Fruit fly (Drosophila melanogaster) whole organism, prepupa: ENCODE data around the gene CG3566.

ENCODE experiments used
- CG10631 ChIP-seq: fragments of 200-800 bp; sonication (Bioruptor generic); optimal IDR thresholded peaks from 2 replicates; lab custom pipeline; 2016; ENCODE audit warnings: missing biosample characterization, missing genetic modification characterization
- CG10669 ChIP-seq: fragments of 200-800 bp; sonication (Bioruptor generic); optimal IDR thresholded peaks from 3 replicates; lab custom pipeline; 2018; ENCODE audit warnings: missing biosample characterization, mild to moderate bottlenecking, missing genetic modification characterization, moderate library complexity
- CG11902 ChIP-seq: fragments of 200-800 bp; sonication (Bioruptor generic); optimal IDR thresholded peaks from 3 replicates; lab custom pipeline; 2016; ENCODE audit warnings: missing biosample characterization, missing genetic modification characterization
- CG15336 ChIP-seq: fragments of 200-800 bp; sonication (Bioruptor generic); IDR thresholded peaks from 2 replicates; pipeline ENCODE4 v1.3.6; 2022; ENCODE audit warnings: missing biosample characterization, missing genetic modification characterization
- CG1621 ChIP-seq: fragments of 200-800 bp; sonication (Bioruptor generic); optimal IDR thresholded peaks from 3 replicates; lab custom pipeline; 2018; ENCODE audit warnings: missing biosample characterization, mild to moderate bottlenecking, missing genetic modification characterization
- CG16779 ChIP-seq: fragments of 200-800 bp; sonication (Bioruptor generic); optimal IDR thresholded peaks from 3 replicates; lab custom pipeline; 2017; ENCODE audit warnings: missing biosample characterization, mild to moderate bottlenecking, missing genetic modification characterization
- CG31627 ChIP-seq: fragments of 200-800 bp; sonication (Bioruptor generic); optimal IDR thresholded peaks from 3 replicates; lab custom pipeline; 2016; ENCODE audit warnings: missing biosample characterization, missing genetic modification characterization
- CG32006 ChIP-seq: fragments of 200-800 bp; sonication (Bioruptor generic); optimal IDR thresholded peaks from 3 replicates; lab custom pipeline; 2017; ENCODE audit warnings: missing biosample characterization, mild to moderate bottlenecking, missing genetic modification characterization
- CG34406 ChIP-seq: fragments of 200-800 bp; sonication (Bioruptor generic); optimal IDR thresholded peaks from 3 replicates; lab custom pipeline; 2016; ENCODE audit warnings: missing biosample characterization, missing genetic modification characterization
- CG4318 ChIP-seq: fragments of 200-800 bp; sonication (Bioruptor generic); optimal IDR thresholded peaks from 3 replicates; lab custom pipeline; 2017; ENCODE audit warnings: missing biosample characterization, mild to moderate bottlenecking, missing genetic modification characterization
- CG6163 ChIP-seq: fragments of 200-800 bp; sonication (Bioruptor generic); IDR thresholded peaks from 3 replicates; pipeline ENCODE4 v1.3.6; 2022; ENCODE audit warnings: missing biosample characterization, missing genetic modification characterization
- CG6276 ChIP-seq: fragments of 200-800 bp; sonication (Bioruptor generic); optimal IDR thresholded peaks from 2 replicates; lab custom pipeline; 2017; ENCODE audit warnings: missing biosample characterization, mild to moderate bottlenecking, missing genetic modification characterization
- CG6792 ChIP-seq: fragments of 200-800 bp; sonication (Bioruptor generic); optimal IDR thresholded peaks from 3 replicates; lab custom pipeline; 2016; ENCODE audit warnings: missing biosample characterization, missing genetic modification characterization
- CG6808 ChIP-seq: fragments of 200-800 bp; sonication (Bioruptor generic); optimal IDR thresholded peaks from 3 replicates; lab custom pipeline; 2017; ENCODE audit warnings: missing biosample characterization, missing genetic modification characterization, mild to moderate bottlenecking, moderate library complexity, missing genetic modification reagents
- CG7368 ChIP-seq: fragments of 200-800 bp; sonication (Bioruptor generic); optimal IDR thresholded peaks from 3 replicates; lab custom pipeline; 2016; ENCODE audit warnings: missing biosample characterization, missing genetic modification characterization
- CG8119 ChIP-seq: fragments of 200-800 bp; sonication (Bioruptor generic); IDR thresholded peaks from 3 replicates; pipeline ENCODE4 v1.3.6; 2022; ENCODE audit warnings: missing biosample characterization, missing genetic modification characterization
- CG8319 ChIP-seq: fragments of 200-800 bp; sonication (Bioruptor generic); optimal IDR thresholded peaks from 3 replicates; lab custom pipeline; 2016; ENCODE audit warnings: missing biosample characterization, missing genetic modification characterization
- Eip78C ChIP-seq: fragments of 200-800 bp; sonication (Bioruptor generic); peaks from one replicate; lab custom pipeline; 2016; ENCODE audit warnings: missing biosample characterization, missing genetic modification characterization
- Eip93F ChIP-seq: fragments of 200-800 bp; sonication (Bioruptor generic); optimal IDR thresholded peaks from 2 replicates; lab custom pipeline; 2016; ENCODE audit warnings: missing biosample characterization, mild to moderate bottlenecking, missing genetic modification characterization
- Ets21C ChIP-seq: fragments of 200-800 bp; sonication (Bioruptor generic); optimal IDR thresholded peaks from 3 replicates; lab custom pipeline; 2016; ENCODE audit warnings: missing biosample characterization, missing genetic modification characterization
- Ets96B ChIP-seq: fragments of 200-800 bp; optimal IDR thresholded peaks from 2 replicates; lab custom pipeline; 2019; ENCODE audit warnings: missing biosample characterization, mild to moderate bottlenecking, missing genetic modification characterization, moderate library complexity
- Gug ChIP-seq: fragments of 200-800 bp; sonication (Bioruptor generic); IDR thresholded peaks from 2 replicates; pipeline ENCODE4 v1.3.6; 2022; ENCODE audit warnings: missing biosample characterization, missing genetic modification characterization
- Hr38 ChIP-seq: sonication (Bioruptor generic); optimal IDR thresholded peaks from 2 replicates; lab custom pipeline; 2016; ENCODE audit warnings: missing biosample characterization, missing genetic modification characterization
- Hr39 ChIP-seq: fragments of 200-800 bp; sonication (Bioruptor generic); optimal IDR thresholded peaks from 2 replicates; lab custom pipeline; 2016; ENCODE audit warnings: missing biosample characterization, missing genetic modification characterization
- Hr4 ChIP-seq: fragments of 200-800 bp; sonication (Bioruptor generic); optimal IDR thresholded peaks from 3 replicates; lab custom pipeline; 2016; ENCODE audit warnings: missing biosample characterization, missing genetic modification characterization
- Lpt ChIP-seq: fragments of 200-800 bp; sonication (Bioruptor generic); optimal IDR thresholded peaks from 3 replicates; lab custom pipeline; 2016; ENCODE audit warnings: missing biosample characterization, missing genetic modification characterization
- OdsH ChIP-seq: fragments of 200-800 bp; sonication (Bioruptor generic); optimal IDR thresholded peaks from 3 replicates; lab custom pipeline; 2016; ENCODE audit warnings: missing biosample characterization, missing genetic modification characterization
- Smox ChIP-seq: fragments of 200-800 bp; sonication (Bioruptor generic); optimal IDR thresholded peaks from 3 replicates; lab custom pipeline; 2016; ENCODE audit warnings: missing biosample characterization, missing genetic modification characterization
- Sox102F ChIP-seq: fragments of 200-800 bp; sonication (Bioruptor generic); optimal IDR thresholded peaks from 2 replicates; lab custom pipeline; 2016; ENCODE audit warnings: missing biosample characterization, mild to moderate bottlenecking, missing genetic modification characterization
- Sox14 ChIP-seq: fragments of 200-800 bp; sonication (Bioruptor generic); optimal IDR thresholded peaks from 3 replicates; lab custom pipeline; 2016; ENCODE audit warnings: missing biosample characterization, missing genetic modification characterization
- Sox15 ChIP-seq: fragments of 200-800 bp; sonication (Bioruptor generic); optimal IDR thresholded peaks from 3 replicates; lab custom pipeline; 2016; ENCODE audit warnings: missing biosample characterization, missing genetic modification characterization
- achi ChIP-seq: fragments of 200-800 bp; sonication (Bioruptor generic); optimal IDR thresholded peaks from 3 replicates; lab custom pipeline; 2016; ENCODE audit warnings: missing biosample characterization, missing genetic modification characterization
- acj6 ChIP-seq: fragments of 200-800 bp; sonication (Bioruptor generic); optimal IDR thresholded peaks from 3 replicates; lab custom pipeline; 2016; ENCODE audit warnings: missing biosample characterization, missing genetic modification characterization
- cyc ChIP-seq: fragments of 200-800 bp; sonication (Bioruptor generic); optimal IDR thresholded peaks from 3 replicates; lab custom pipeline; 2016; ENCODE audit warnings: missing biosample characterization, missing genetic modification characterization
- dac ChIP-seq: fragments of 200-800 bp; sonication (Bioruptor generic); optimal IDR thresholded peaks from 2 replicates; lab custom pipeline; 2017; ENCODE audit warnings: missing biosample characterization, mild to moderate bottlenecking, missing genetic modification characterization
- dsx ChIP-seq: fragments of 200-800 bp; optimal IDR thresholded peaks from 3 replicates; lab custom pipeline; 2019; ENCODE audit warnings: missing biosample characterization, mild to moderate bottlenecking, missing genetic modification characterization, moderate library complexity; ENCODE audit not compliant: poor library complexity, severe bottlenecking
- eg ChIP-seq: fragments of 200-800 bp; sonication (Bioruptor generic); IDR thresholded peaks from 3 replicates; pipeline ENCODE4 v1.3.6; 2022; ENCODE audit warnings: missing biosample characterization, missing genetic modification characterization
- esn ChIP-seq: fragments of 200-800 bp; sonication (Bioruptor generic); optimal IDR thresholded peaks from 2 replicates; lab custom pipeline; 2016; ENCODE audit warnings: missing biosample characterization, mild to moderate bottlenecking, missing genetic modification characterization, moderate library complexity
- fd59A ChIP-seq: fragments of 200-800 bp; sonication (Bioruptor generic); optimal IDR thresholded peaks from 2 replicates; lab custom pipeline; 2017; ENCODE audit warnings: missing biosample characterization, mild to moderate bottlenecking, missing genetic modification characterization, missing genetic modification reagents
- fd85E ChIP-seq: fragments of 200-800 bp; sonication (Bioruptor generic); optimal IDR thresholded peaks from 3 replicates; lab custom pipeline; 2016; ENCODE audit warnings: missing biosample characterization, missing genetic modification characterization
- fkh ChIP-seq: fragments of 200-800 bp; sonication (Bioruptor generic); optimal IDR thresholded peaks from 3 replicates; lab custom pipeline; 2017; ENCODE audit warnings: missing biosample characterization, mild to moderate bottlenecking, missing genetic modification characterization, moderate library complexity
- lz ChIP-seq: fragments of 200-800 bp; sonication (Bioruptor generic); optimal IDR thresholded peaks from 3 replicates; lab custom pipeline; 2016; ENCODE audit warnings: missing biosample characterization, missing genetic modification characterization
- net ChIP-seq: fragments of 200-800 bp; sonication (Bioruptor generic); optimal IDR thresholded peaks from 3 replicates; lab custom pipeline; 2016; ENCODE audit warnings: missing biosample characterization, missing genetic modification characterization
- pdm3 ChIP-seq: fragments of 200-800 bp; sonication (Bioruptor generic); optimal IDR thresholded peaks from 3 replicates; lab custom pipeline; 2016; ENCODE audit warnings: missing biosample characterization, missing genetic modification characterization
- salr ChIP-seq, 2 experiments: fragments of 200-800 bp; sonication (Bioruptor generic); optimal IDR thresholded peaks; 3 replicates each; lab custom pipeline; 2016 to 2018; ENCODE audit warnings: missing biosample characterization in 2 of 2, missing genetic modification characterization in 2 of 2, mild to moderate bottlenecking in 1 of 2
- spab ChIP-seq: fragments of 200-800 bp; sonication (Bioruptor generic); optimal IDR thresholded peaks from 2 replicates; lab custom pipeline; 2017; ENCODE audit warnings: missing biosample characterization, mild to moderate bottlenecking, missing genetic modification characterization, missing genetic modification reagents
- svp ChIP-seq: fragments of 200-800 bp; sonication (Bioruptor generic); peaks from one replicate; lab custom pipeline; 2016; ENCODE audit warnings: missing biosample characterization, missing genetic modification characterization
- topi ChIP-seq: fragments of 200-800 bp; sonication (Bioruptor generic); optimal IDR thresholded peaks from 3 replicates; lab custom pipeline; 2016; ENCODE audit warnings: missing biosample characterization, missing genetic modification characterization
- vri ChIP-seq: fragments of 200-800 bp; sonication (Bioruptor generic); optimal IDR thresholded peaks from 3 replicates; lab custom pipeline; 2016; ENCODE audit warnings: missing biosample characterization, mild to moderate bottlenecking, missing genetic modification characterization

CG3566 gene

dm6 chrX:6308852-6309251 lies 32.3 kb upstream of the CG3566 start, which contains the start of gene CG15894 (continued):
- TF ChIP-seq CG4318 (no peak), pdm3 (peak; percentile 15), achi (no peak), Eip78C (GFP tag; lab: Kevin White, UChicago) (peak; percentile 73), vri (no peak), esn (GFP tag; lab: Kevin White, UChicago) (peak; percentile 21), Sox15 (GFP tag; lab: Kevin White, UChicago) (no peak), Sox102F (GFP tag; lab: Kevin White, UChicago) (peak; percentile 15)
- TF ChIP-seq, all 60 proteins: peak for 12

dm6 chrX:6305317-6305716 lies 28.8 kb upstream of the CG3566 start:
- TF ChIP-seq topi (GFP tag; lab: Kevin White, UChicago) (peak; percentile 52), salr (GFP tag; optimal IDR thresholded peaks at IDR 0.05; lab: Kevin White, UChicago) (peak in 1 of 2 experiments; percentile 8), cyc (GFP tag; lab: Kevin White, UChicago) (peak; percentile 38), CG6792 (GFP tag; lab: Kevin White, UChicago) (peak; percentile 25), CG7368 (no peak), esn (GFP tag; lab: Kevin White, UChicago) (peak; percentile 65), Ets21C (GFP tag; lab: Kevin White, UChicago) (peak; percentile 13), Ets96B (no peak), CG6276 (peak; percentile 9), Eip93F (GFP tag; lab: Kevin White, UChicago) (no peak), Hr4 (GFP tag; lab: Kevin White, UChicago) (peak; percentile 20), achi (peak; percentile 36), CG15336 (GFP tag; lab: Robert Waterston, UW) (peak; percentile 52; the same call in 1 of the 2 replicates), CG16779 (tag; lab: Kevin White, UChicago) (no peak), pdm3 (peak; percentile 49), Sox14 (GFP tag; lab: Kevin White, UChicago) (peak; percentile 12), CG32006 (GFP tag; lab: Kevin White, UChicago) (peak; percentile 37), Sox15 (GFP tag; lab: Kevin White, UChicago) (no peak), spab (GFP tag; lab: Kevin White, UChicago) (no peak), acj6 (GFP tag; lab: Kevin White, UChicago) (peak; percentile 26), svp (peak; percentile 70), CG8319 (GFP tag; lab: Kevin White, UChicago) (no peak), CG10669 (no peak), lz (GFP tag; lab: Kevin White, UChicago) (peak; percentile 25), Eip78C (GFP tag; lab: Kevin White, UChicago) (peak; percentile 84), CG11902 (peak; percentile 3), net (peak; percentile 36), dsx (no peak), eg (GFP tag; lab: Robert Waterston, UW) (0 out of 3 replicates have a peak, but pooled peaks have one; percentile 9), Hr38 (GFP tag; lab: Kevin White, UChicago) (no peak), fd59A (GFP tag; lab: Kevin White, UChicago) (no peak), vri (peak; percentile 34), CG8119 (GFP tag; lab: Robert Waterston, UW) (no peak), OdsH (peak; percentile 54), Smox (peak; percentile 41), CG31627 (GFP tag; lab: Kevin White, UChicago) (peak; percentile 26), Hr39 (GFP tag; lab: Kevin White, UChicago) (peak; percentile 53), CG6808 (GFP tag; lab: Kevin White, UChicago) (no peak), fkh (no peak), Gug (GFP tag; lab: Robert Waterston, UW) (no peak), Sox102F (GFP tag; lab: Kevin White, UChicago) (peak; percentile 22), CG6163 (GFP tag; lab: Robert Waterston, UW) (peak; percentile 26; the same call in 1 of the 3 replicates), CG4318 (no peak), CG1621 (tag; lab: Kevin White, UChicago) (no peak), fd85E (GFP tag; lab: Kevin White, UChicago) (no peak), CG10631 (GFP tag; lab: Kevin White, UChicago) (peak; percentile 25), CG34406 (peak; percentile 13), Lpt (GFP tag; lab: Kevin White, UChicago) (peak; percentile 51), dac (GFP tag; lab: Kevin White, UChicago) (no peak)
